Fruit fly (Drosophila melanogaster): ENCODE data around the gene CG7173.

Gene CG7173

dm6 chr3L:21518345-21518744 lies 39.7 kb downstream of the CG7173 start:
- TF ChIP-seq CG3919 (GFP tag; optimal IDR thresholded peaks at IDR 0.05) = no peak
- no peak for TF ChIP-seq achi (GFP tag; optimal IDR thresholded peaks at IDR 0.05)
- TF ChIP-seq CG10631 (GFP tag; optimal IDR thresholded peaks at IDR 0.05) = no peak
- TF ChIP-seq CG8632 (GFP tag; optimal IDR thresholded peaks at IDR 0.05) = no peak
- no peak for TF ChIP-seq Hr39 (GFP tag; optimal IDR thresholded peaks at IDR 0.05)
- TF ChIP-seq Smox (GFP tag; optimal IDR thresholded peaks at IDR 0.05) = no peak
- TF ChIP-seq CG4318 (GFP tag; optimal IDR thresholded peaks at IDR 0.05) = no peak
- TF ChIP-seq CG6792 (GFP tag; optimal IDR thresholded peaks at IDR 0.05) = no peak
- no peak for TF ChIP-seq CG6163 (GFP tag; IDR thresholded peaks at IDR 0.05)
- no peak for TF ChIP-seq fd59A (GFP tag; optimal IDR thresholded peaks at IDR 0.05)

DNA sequence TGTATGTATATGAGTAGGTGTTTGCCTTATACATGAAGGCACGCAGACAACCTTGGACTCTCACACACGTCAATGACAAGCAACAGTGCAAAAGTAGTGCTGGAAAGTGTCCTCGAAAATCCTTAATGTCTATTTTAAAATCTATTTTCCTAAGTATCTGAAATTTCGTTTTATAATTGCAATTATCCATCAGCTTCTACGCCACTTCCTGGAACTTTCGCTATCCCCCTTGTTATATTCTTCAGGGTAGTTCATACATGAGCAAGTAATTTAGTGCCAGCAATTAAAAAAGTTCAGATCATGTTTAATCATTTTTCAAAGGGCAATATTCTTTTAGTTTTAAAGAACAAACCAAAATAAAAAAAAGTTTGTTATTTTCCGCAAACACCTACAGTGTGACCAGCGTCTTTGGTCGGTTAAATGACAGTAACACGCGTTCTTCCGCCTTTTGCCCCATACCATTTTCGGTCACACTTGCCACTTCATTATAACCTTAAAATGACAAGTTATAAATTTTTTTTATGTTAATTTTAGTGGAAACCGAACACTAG lies 41.2 kb downstream of the CG7173 start:
- no peak for TF ChIP-seq CG11902 (GFP tag; optimal IDR thresholded peaks at IDR 0.05)
- peak; percentile 52 for TF ChIP-seq topi (GFP tag; optimal IDR thresholded peaks at IDR 0.05)
- peak; percentile 48 for TF ChIP-seq Eip78C (GFP tag)
- TF ChIP-seq Eip93F (GFP tag; optimal IDR thresholded peaks at IDR 0.05) = peak; percentile 43
- TF ChIP-seq Smox (GFP tag; optimal IDR thresholded peaks at IDR 0.05) = peak; percentile 50
- peak; percentile 39 for TF ChIP-seq cyc (GFP tag; optimal IDR thresholded peaks at IDR 0.05)
- peak; percentile 25 for TF ChIP-seq net (GFP tag; optimal IDR thresholded peaks at IDR 0.05)
- no peak for TF ChIP-seq CG15336 (GFP tag; IDR thresholded peaks at IDR 0.05)
- TF ChIP-seq Ets96B (tag; optimal IDR thresholded peaks at IDR 0.05) = peak; percentile 8
- TF ChIP-seq dsx (GFP tag; optimal IDR thresholded peaks at IDR 0.05; ENCODE audit: poor library complexity, severe bottlenecking) = peak; percentile 23
- TF ChIP-seq svp (GFP tag) = no peak
- no peak for TF ChIP-seq CG1621 (tag; optimal IDR thresholded peaks at IDR 0.05)
- TF ChIP-seq CG11762 (GFP tag; optimal IDR thresholded peaks at IDR 0.05; ENCODE audit: insufficient read depth) = peak; percentile 50
- no peak for TF ChIP-seq CG16779 (tag; optimal IDR thresholded peaks at IDR 0.05)
- TF ChIP-seq CG4318 (GFP tag; optimal IDR thresholded peaks at IDR 0.05) = no peak
- TF ChIP-seq fd59A (GFP tag; optimal IDR thresholded peaks at IDR 0.05) = no peak
- TF ChIP-seq Hr4 (GFP tag; optimal IDR thresholded peaks at IDR 0.05) = peak; percentile 60
- TF ChIP-seq CG6276 (GFP tag; optimal IDR thresholded peaks at IDR 0.05) = no peak
- TF ChIP-seq CG7368 (GFP tag; optimal IDR thresholded peaks at IDR 0.05) = peak; percentile 36
- TF ChIP-seq vri (GFP tag; optimal IDR thresholded peaks at IDR 0.05) = no peak
- TF ChIP-seq spab (GFP tag; optimal IDR thresholded peaks at IDR 0.05) = no peak
- no peak for TF ChIP-seq CG6854 (GFP tag; optimal IDR thresholded peaks at IDR 0.05)
- TF ChIP-seq Sox15 (GFP tag; optimal IDR thresholded peaks at IDR 0.05) = no peak
- peak; percentile 7 for TF ChIP-seq CG6808 (GFP tag; optimal IDR thresholded peaks at IDR 0.05)
- TF ChIP-seq CG8119 (GFP tag; IDR thresholded peaks at IDR 0.05) = no peak
- no peak for TF ChIP-seq CG34406 (GFP tag; optimal IDR thresholded peaks at IDR 0.05)
- TF ChIP-seq pdm3 (GFP tag; optimal IDR thresholded peaks at IDR 0.05) = peak; percentile 64
- TF ChIP-seq Sox102F (GFP tag; optimal IDR thresholded peaks at IDR 0.05) = peak; percentile 56
- TF ChIP-seq CG31627 (GFP tag; optimal IDR thresholded peaks at IDR 0.05) = peak; percentile 42
- TF ChIP-seq acj6 (GFP tag; optimal IDR thresholded peaks at IDR 0.05) = peak; percentile 31
- TF ChIP-seq achi (GFP tag; optimal IDR thresholded peaks at IDR 0.05) = peak; percentile 73
- peak; percentile 18 for TF ChIP-seq CG8319 (GFP tag; optimal IDR thresholded peaks at IDR 0.05)
- no peak for TF ChIP-seq fd85E (GFP tag; optimal IDR thresholded peaks at IDR 0.05)
- TF ChIP-seq CG3919 (GFP tag; optimal IDR thresholded peaks at IDR 0.05) = peak; percentile 32
- TF ChIP-seq esn (GFP tag; optimal IDR thresholded peaks at IDR 0.05) = peak; percentile 60
- TF ChIP-seq Sox14 (GFP tag; optimal IDR thresholded peaks at IDR 0.05) = peak; percentile 55
- TF ChIP-seq ss (GFP tag; optimal IDR thresholded peaks at IDR 0.05) = peak in 1 of 2 experiments; percentile 43
- peak; percentile 50 for TF ChIP-seq CG10631 (GFP tag; optimal IDR thresholded peaks at IDR 0.05)
- TF ChIP-seq eg (GFP tag; IDR thresholded peaks at IDR 0.05) = no peak
- TF ChIP-seq CG6163 (GFP tag; IDR thresholded peaks at IDR 0.05) = no peak
- TF ChIP-seq dac (GFP tag; optimal IDR thresholded peaks at IDR 0.05) = no peak
- peak; percentile 46 for TF ChIP-seq Met (GFP tag; optimal IDR thresholded peaks at IDR 0.05)
- TF ChIP-seq CG6792 (GFP tag; optimal IDR thresholded peaks at IDR 0.05) = peak; percentile 57
- peak; percentile 6 for TF ChIP-seq fkh (GFP tag; optimal IDR thresholded peaks at IDR 0.05)
- TF ChIP-seq Lpt (GFP tag; optimal IDR thresholded peaks at IDR 0.05) = peak; percentile 44
- TF ChIP-seq Eip75B (GFP tag; optimal IDR thresholded peaks at IDR 0.05) = peak; percentile 69
- peak; percentile 19 for TF ChIP-seq CG3032 (tag; optimal IDR thresholded peaks at IDR 0.05)

Measured in whole organism, prepupa.